Fruit fly (Drosophila melanogaster): Measurements from ENCODE around the gene CG4213.

- TF ChIP-seq h (optimal IDR thresholded peaks at IDR 0.05) (no peak), psq (optimal IDR thresholded peaks at IDR 0.05) (no peak), insv (optimal IDR thresholded peaks at IDR 0.05) (no peak), Myc (optimal IDR thresholded peaks at IDR 0.05) (no peak), Sin3A (optimal IDR thresholded peaks at IDR 0.05) (no peak)
These were observed 54.4 kb downstream of the CG4213 start for dm6 chr2L:347604-348003.
